Worm (Caenorhabditis elegans): ENCODE results near the gene tank-1.

tank-1 gene

ce11 chrV:1236333-1237068, 49.0 kb downstream of the tank-1 start:
- TF ChIP-seq mdl-1 (tag; optimal IDR thresholded peaks at IDR 0.05) = no peak

DNA sequence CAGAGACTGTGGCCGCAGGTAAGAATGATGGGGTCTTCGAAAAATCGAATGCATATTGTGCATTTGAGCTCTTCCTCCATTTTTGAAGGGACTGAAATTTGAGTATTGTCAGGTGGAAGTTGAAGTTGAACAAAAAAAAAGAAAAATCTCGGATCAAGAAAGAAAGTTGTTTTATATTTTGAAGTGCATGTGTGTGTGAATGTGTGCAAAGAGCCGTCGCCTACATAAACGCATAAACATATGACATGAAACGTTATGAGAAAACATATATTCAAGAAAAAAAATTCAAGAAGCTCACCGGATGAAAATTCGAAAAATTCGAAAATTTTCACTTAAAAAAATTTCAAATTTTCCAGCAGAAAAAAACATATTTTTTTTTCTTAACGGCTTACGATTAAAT, 50.2 kb downstream of the tank-1 start, which contains the start of gene madd-2:
madd-2 (minus strand) TSS at position 101 of the 400 bp plus-strand sequence.
- no peak for TF ChIP-seq ama-1 (optimal IDR thresholded peaks at IDR 0.05)
- no peak for TF ChIP-seq gmeb-1 (tag; optimal IDR thresholded peaks at IDR 0.05)
- no peak for TF ChIP-seq blmp-1 (tag; optimal IDR thresholded peaks at IDR 0.05; ENCODE audit: insufficient read depth)

- TF ChIP-seq alr-1 (tag; optimal IDR thresholded peaks at IDR 0.05) (no peak), nhr-129 (tag; optimal IDR thresholded peaks at IDR 0.05) (no peak), F13H6.1 (tag; optimal IDR thresholded peaks at IDR 0.05) (no peak), lin-13 (GFP tag; optimal IDR thresholded peaks at IDR 0.05) (no peak), unc-55 (GFP tag; optimal IDR thresholded peaks at IDR 0.05) (no peak)
These were observed 52.9 kb downstream of the tank-1 start for ce11 chrV:1232574-1232973.

DNA sequence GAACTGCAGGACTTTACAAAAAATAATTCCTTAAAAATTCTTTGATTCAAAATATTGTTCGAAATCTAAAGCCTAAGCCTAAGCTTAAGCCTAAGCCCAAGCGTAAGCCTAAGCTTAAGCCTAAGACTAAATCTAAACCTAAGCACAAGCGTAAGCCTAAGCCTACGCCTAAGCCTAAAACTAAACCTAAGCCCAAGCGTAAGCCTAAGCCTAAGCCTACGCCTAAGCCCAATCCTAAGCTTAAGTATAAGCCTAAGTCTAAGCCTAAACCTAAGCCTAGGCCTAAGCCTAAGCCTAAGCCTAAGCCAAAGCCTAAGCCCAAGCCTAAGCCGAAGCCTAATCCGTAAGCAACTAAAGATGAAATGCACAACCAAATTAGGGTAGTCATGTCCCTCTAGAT, 55.0 kb downstream of the tank-1 start:
- TF ChIP-seq sma-3 (GFP tag; optimal IDR thresholded peaks at IDR 0.05) (no peak), ztf-11 (tag; optimal IDR thresholded peaks at IDR 0.05) (no peak), nhr-11 (tag; optimal IDR thresholded peaks at IDR 0.05) (no peak)

ce11 chrV:1228884-1229662, 56.4 kb downstream of the tank-1 start:
- TF ChIP-seq nhr-129 (tag; optimal IDR thresholded peaks at IDR 0.05) = peak; percentile 66
- no peak for TF ChIP-seq ztf-4 (tag; optimal IDR thresholded peaks at IDR 0.05)
- no peak for TF ChIP-seq elt-3 (tag; optimal IDR thresholded peaks at IDR 0.05)
- TF ChIP-seq unc-62 (GFP tag; optimal IDR thresholded peaks at IDR 0.05) = no peak
- no peak for TF ChIP-seq aly-2 (tag; optimal IDR thresholded peaks at IDR 0.05)
- TF ChIP-seq lin-39 (tag; optimal IDR thresholded peaks at IDR 0.05) = peak; percentile 23
- no peak for TF ChIP-seq nhr-237 (tag; optimal IDR thresholded peaks at IDR 0.05)
- TF ChIP-seq peb-1 (tag; optimal IDR thresholded peaks at IDR 0.05) = no peak
- no peak for TF ChIP-seq unc-55 (GFP tag; optimal IDR thresholded peaks at IDR 0.05)
- no peak for TF ChIP-seq elt-1 (tag; optimal IDR thresholded peaks at IDR 0.05)
- TF ChIP-seq nhr-21 (tag; optimal IDR thresholded peaks at IDR 0.05) = no peak
- peak; percentile 32 for TF ChIP-seq mab-5 (tag; optimal IDR thresholded peaks at IDR 0.05)
- TF ChIP-seq blmp-1 (tag; optimal IDR thresholded peaks at IDR 0.05; ENCODE audit: insufficient read depth) = no peak
- TF ChIP-seq lsy-2 (tag; optimal IDR thresholded peaks at IDR 0.05) = peak in 1 of 2 experiments; percentile 17
- no peak for TF ChIP-seq sma-3 (GFP tag; optimal IDR thresholded peaks at IDR 0.05)
- no peak for TF ChIP-seq zag-1 (tag; optimal IDR thresholded peaks at IDR 0.05)
- no peak for TF ChIP-seq ZK546.5 (tag; optimal IDR thresholded peaks at IDR 0.05)
- no peak for TF ChIP-seq ceh-16 (tag; optimal IDR thresholded peaks at IDR 0.05)
- no peak for TF ChIP-seq nhr-77 (tag; optimal IDR thresholded peaks at IDR 0.05)
- no peak for TF ChIP-seq ztf-11 (tag; optimal IDR thresholded peaks at IDR 0.05)
- no peak for TF ChIP-seq nhr-23 (tag; optimal IDR thresholded peaks at IDR 0.05)

- peak; percentile 90 for TF ChIP-seq mab-5 (tag; optimal IDR thresholded peaks at IDR 0.05)
- TF ChIP-seq nhr-25 (tag; optimal IDR thresholded peaks at IDR 0.05) = no peak
These were observed 57.5 kb downstream of the tank-1 start for ce11 chrV:1227756-1228665.
